Worm (Caenorhabditis elegans) whole organism, early embryonic: ENCODE results near the gene anp-1.

Experiments
- B0310.2 ChIP-seq: sonication (generic microtip); optimal IDR thresholded peaks from 2 replicates; lab custom pipeline; 2016; ENCODE audit warnings: mild to moderate bottlenecking, missing genetic modification characterization, missing compliant biosample characterization
- ama-1 ChIP-seq: fragments of 150-350 bp; optimal IDR thresholded peaks from 2 replicates; lab custom pipeline; 2014
- ets-7 ChIP-seq: sonication (generic microtip); optimal IDR thresholded peaks from 2 replicates; lab custom pipeline; 2016; ENCODE audit warnings: missing genotype, missing genetic modification characterization, missing compliant biosample characterization
- flt-1 ChIP-seq: fragments of 200-800 bp; sonication (Bioruptor generic); IDR thresholded peaks from 2 replicates; pipeline ENCODE4 v1.3.6; 2022; ENCODE audit warnings: missing genetic modification characterization, missing compliant biosample characterization
- hnd-1 ChIP-seq: sonication (generic microtip); optimal IDR thresholded peaks from 2 replicates; lab custom pipeline; 2016; ENCODE audit warnings: missing genetic modification characterization, missing compliant biosample characterization
- tbx-11 ChIP-seq: fragments of 200-800 bp; sonication (Bioruptor generic); IDR thresholded peaks from 2 replicates; pipeline ENCODE4 v1.3.6; 2022; ENCODE audit warnings: missing genetic modification characterization, missing compliant biosample characterization
- tbx-37 ChIP-seq: fragments of 200-800 bp; sonication (Bioruptor generic); conservative IDR thresholded peaks from 2 replicates; pipeline ENCODE4 v1.3.6; 2022; ENCODE audit warnings: missing genetic modification reagents, missing genetic modification characterization, missing compliant biosample characterization

DNA sequence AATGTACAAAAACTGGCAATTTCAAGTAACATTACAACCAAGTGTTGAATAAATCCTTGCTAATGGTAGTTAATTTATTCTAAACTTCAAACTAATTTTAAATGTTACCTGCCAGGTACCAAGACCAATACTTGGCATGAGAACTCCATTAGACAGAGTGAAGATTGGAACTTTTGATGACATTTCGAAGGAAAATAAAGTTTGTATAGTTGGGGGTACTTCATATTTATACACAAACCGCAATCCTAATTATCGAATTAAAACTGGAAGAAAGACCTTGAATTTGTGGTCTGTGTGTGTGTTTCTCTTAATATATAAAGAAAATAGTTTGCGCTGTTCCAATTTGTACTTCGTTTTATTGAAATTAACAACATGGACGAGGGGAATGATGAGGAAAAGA is 49.4 kb upstream of the anp-1 start, which contains the start of gene ZC443.1:
- TF ChIP-seq ama-1 (lab: Kevin White, UChicago), result no peak
- TF ChIP-seq tbx-37 (GFP tag; lab: Robert Waterston, UW), result no peak
- TF ChIP-seq ets-7 (tag; lab: Kevin White, UChicago), result no peak
- no peak for TF ChIP-seq hnd-1
- no peak for TF ChIP-seq tbx-11 (GFP tag; lab: Robert Waterston, UW)
- no peak for TF ChIP-seq B0310.2 (tag; lab: Kevin White, UChicago)
- no peak for TF ChIP-seq flt-1 (GFP tag; lab: Robert Waterston, UW)
